Worm (Caenorhabditis elegans) whole organism, midembryonic: ENCODE data around the gene F14D2.11.

Experiments
- flt-1 ChIP-seq: fragments of 200-800 bp; sonication (Bioruptor generic); IDR thresholded peaks from 2 replicates; pipeline ENCODE4 v1.3.6; 2022; ENCODE audit warnings: missing genetic modification characterization, missing compliant biosample characterization
- med-1 ChIP-seq: sonication (generic microtip); optimal IDR thresholded peaks from 2 replicates; lab custom pipeline; 2017; ENCODE audit warnings: missing genetic modification characterization, mild to moderate bottlenecking, missing compliant biosample characterization, antibody characterized with exemption, missing genetic modification reagents; ENCODE audit not compliant: insufficient read depth
- ztf-29 ChIP-seq: fragments of 200-800 bp; sonication (Bioruptor generic); IDR thresholded peaks from 2 replicates; pipeline ENCODE4 v1.3.6; 2022; ENCODE audit warnings: missing genetic modification reagents, missing genetic modification characterization, missing compliant biosample characterization

DNA sequence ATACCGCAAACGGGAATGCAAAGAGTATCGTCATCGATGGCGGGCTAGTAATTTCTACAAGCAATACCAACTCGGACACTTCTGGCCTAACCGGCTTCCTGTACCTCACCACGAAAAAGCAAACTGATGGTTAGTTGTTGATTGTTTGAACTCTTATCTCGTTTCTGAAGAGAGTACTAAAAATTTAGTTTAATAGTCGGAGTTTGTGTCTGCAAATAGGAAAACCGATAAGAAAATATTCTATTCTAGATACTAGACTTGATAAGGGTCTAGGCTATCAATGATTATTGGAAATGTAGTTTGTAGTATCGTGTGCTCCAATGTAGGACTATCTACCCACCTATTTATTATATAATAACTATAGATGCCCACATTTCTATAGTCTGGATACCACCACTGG lies 23.1 kb downstream of the F14D2.11 start:
- TF ChIP-seq ztf-29 (GFP tag; lab: Robert Waterston, UW) = no peak
- TF ChIP-seq flt-1 = no peak
- TF ChIP-seq med-1 = no peak
